Worm (Caenorhabditis elegans): ENCODE measurements around the gene mec-18.

The mec-18 gene

ce11 chrX:4279294-4279782, 5.3 kb upstream of the mec-18 start, which contains the start of the genes twk-28 and ets-9:
Gene twk-28 (minus strand): TSS chrX:4279344.
Gene ets-9 (plus strand): TSS chrX:4279703.
- TF ChIP-seq unc-62 (GFP tag; optimal IDR thresholded peaks at IDR 0.05) = no peak

- no peak for TF ChIP-seq unc-62 (GFP tag; optimal IDR thresholded peaks at IDR 0.05)
Measured at ce11 chrX:4273614-4274013, 402 bp downstream of the mec-18 start, which contains the start of gene C52B9.10. Gene C52B9.10 (plus strand): TSS chrX:4273914.

DNA sequence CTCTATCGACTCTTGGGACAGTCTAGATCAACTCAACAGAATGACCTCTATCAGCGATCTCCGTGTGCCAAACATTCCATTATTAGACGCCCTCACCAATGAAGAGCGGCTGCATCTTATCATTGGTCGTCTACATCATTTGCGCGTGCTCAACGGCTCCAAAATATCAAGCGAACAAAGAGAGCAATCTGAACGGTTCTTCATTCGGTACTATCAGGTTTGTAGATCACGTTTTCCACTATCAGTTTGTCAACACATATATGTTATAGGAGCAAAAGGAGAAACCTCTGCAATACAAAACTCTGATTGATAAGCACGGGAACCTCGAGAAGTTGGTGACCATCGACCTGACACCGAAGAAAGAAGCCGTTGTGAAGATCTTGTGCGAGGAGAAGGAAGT, 5.6 kb downstream of the mec-18 start:
- no peak for TF ChIP-seq unc-62 (GFP tag; optimal IDR thresholded peaks at IDR 0.05)

DNA sequence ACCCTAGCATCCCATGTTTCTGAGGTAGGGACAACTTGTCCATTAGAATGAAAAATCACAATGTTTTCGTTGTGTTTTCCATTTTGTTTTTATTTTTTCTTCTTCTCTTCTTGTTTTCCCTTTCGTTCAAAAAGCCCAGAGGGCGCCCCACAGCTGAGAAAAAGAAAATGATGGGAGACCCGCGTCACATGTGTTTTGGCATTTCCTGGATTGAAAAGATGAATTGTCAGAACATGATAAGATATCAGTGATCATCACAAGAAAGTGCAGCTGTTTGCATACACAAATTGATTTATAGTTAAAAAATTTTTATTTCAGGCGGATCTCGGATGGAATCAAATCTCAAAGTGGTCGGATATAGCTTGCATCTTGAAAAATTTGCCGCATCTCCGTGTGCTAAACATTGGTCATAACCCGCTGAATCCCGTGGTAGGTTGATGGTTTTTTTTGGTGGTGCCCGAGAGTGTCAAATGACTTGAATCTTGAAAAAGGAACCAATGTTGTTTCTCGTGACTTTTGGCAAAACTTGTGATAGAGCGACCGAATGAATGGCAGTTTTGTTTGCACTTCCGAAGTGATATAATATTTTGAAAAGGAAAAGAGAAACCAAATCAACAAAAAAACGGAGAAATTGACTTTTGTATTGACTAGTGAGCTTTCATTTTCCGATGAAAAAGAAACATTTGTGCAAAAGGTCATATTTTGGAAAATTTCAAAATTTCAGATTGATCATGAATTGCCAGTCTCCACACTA, 7.7 kb downstream of the mec-18 start:
- TF ChIP-seq unc-62 (GFP tag; optimal IDR thresholded peaks at IDR 0.05) = no peak

ce11 chrX:4265283-4265907, 8.6 kb downstream of the mec-18 start, which contains the start of gene coel-1:
Gene coel-1 (plus strand): TSS chrX:4265663.
- no peak for TF ChIP-seq unc-62 (GFP tag; optimal IDR thresholded peaks at IDR 0.05)

ce11 chrX:4263820-4264219, 10.2 kb downstream of the mec-18 start:
- no peak for TF ChIP-seq unc-62 (GFP tag; optimal IDR thresholded peaks at IDR 0.05)

DNA sequence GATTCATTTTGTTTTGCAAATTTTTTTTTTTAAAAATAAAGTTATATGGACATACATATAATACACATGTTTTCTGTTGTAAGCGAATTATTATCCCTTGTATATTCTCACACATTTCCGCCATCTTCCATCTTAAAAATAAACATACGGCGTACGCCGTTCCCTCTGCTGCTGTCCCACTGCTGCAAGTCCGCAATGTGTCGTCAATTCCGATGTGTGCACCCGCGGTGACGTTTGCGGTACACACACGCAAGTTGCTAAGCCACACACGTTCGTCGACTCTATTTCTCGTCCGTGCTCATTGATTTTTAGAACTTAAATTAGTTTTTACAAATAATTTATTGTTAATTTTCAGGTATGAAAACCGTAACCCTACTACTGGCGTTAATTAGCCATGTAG, 13.7 kb downstream of the mec-18 start, which contains the start of gene C52B9.4:
C52B9.4 (plus strand) TSS at position 356 of the 400 bp plus-strand sequence.
- TF ChIP-seq unc-62 (GFP tag; optimal IDR thresholded peaks at IDR 0.05) = no peak

DNA sequence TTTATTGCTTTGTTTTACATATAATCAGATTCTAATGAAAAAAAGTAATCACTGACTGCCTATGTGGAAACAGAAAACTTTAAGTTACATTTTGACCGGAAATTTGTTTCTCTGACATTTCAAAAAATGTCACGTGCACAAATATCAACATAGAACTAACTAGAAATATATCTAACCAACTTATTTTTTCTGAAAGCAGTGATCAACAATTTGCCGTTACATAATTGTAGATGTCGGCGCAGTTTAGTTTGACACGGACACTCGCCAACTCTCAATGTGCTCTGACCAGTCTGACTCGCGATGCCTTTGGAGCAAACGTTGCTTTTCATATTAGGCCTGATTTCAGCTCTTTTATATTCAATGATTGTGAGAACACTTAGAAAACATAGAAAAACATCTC, 17.3 kb downstream of the mec-18 start, which contains the start of gene srv-6:
srv-6 (plus strand) TSS at position 301 of the 400 bp plus-strand sequence.
- TF ChIP-seq unc-62 (GFP tag; optimal IDR thresholded peaks at IDR 0.05) = no peak

DNA sequence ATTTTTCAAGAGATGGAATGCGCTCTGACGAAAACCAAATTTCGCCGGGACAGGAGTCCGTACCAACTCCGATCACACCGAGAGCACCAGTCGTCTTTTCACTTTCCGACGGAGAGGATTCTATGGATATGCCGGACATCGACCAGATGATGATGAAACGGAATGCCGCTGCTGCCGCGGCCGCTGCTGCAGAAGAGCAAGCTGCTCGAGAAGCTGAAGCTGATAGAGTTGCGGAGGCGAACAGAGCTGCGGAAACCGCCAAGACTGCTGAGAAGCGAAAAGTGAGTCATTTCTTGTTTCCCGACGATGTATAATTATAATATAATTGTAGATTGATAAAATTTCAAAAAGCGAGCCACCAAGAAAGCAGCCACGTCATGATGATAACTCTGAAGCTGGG, 18.6 kb downstream of the mec-18 start:
- no peak for TF ChIP-seq unc-62 (GFP tag; optimal IDR thresholded peaks at IDR 0.05)

DNA sequence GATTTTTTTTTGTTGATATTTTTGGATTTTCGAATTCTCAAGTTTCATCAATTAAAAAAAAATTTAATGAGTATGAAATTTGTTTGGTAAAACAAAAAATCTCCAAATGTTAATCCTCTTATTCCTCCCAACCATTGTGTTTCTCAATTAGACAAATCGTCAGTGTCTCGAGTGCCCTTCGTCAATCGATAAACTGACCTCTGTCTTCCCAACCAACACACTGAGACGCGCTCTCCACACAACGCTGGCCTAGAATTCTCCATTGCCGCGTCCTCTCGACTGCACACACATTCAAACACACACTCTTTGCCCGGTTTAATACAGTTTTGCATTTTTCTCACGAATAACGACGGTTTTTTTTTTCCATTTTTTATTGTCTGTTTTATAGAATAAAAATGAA, 19.2 kb downstream of the mec-18 start, which contains the start of gene taf-11.1:
taf-11.1 (plus strand) TSS at position 389 of the 400 bp plus-strand sequence.
- no peak for TF ChIP-seq unc-62 (GFP tag; optimal IDR thresholded peaks at IDR 0.05)

DNA sequence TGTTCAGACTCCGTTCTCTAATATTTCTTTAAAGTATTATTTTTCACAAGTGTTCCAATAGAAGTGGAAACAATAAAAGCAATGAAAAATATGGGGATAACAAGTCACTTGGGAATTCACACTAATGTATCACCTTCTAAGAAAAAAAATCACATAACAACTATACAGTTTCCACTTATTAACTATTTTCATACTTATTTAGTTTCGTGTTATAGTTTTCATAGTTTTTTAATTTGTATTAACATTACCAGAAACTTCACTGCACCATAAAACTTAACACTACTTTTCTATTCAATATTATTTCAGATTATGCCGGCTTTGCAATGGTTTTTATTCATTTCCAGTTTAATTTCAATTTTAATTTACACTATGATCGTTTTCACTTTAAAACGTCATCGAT, 22.0 kb downstream of the mec-18 start, which contains the start of gene srv-5:
srv-5 (plus strand) TSS at position 301 of the 400 bp plus-strand sequence.
- no peak for TF ChIP-seq unc-62 (GFP tag; optimal IDR thresholded peaks at IDR 0.05)

DNA sequence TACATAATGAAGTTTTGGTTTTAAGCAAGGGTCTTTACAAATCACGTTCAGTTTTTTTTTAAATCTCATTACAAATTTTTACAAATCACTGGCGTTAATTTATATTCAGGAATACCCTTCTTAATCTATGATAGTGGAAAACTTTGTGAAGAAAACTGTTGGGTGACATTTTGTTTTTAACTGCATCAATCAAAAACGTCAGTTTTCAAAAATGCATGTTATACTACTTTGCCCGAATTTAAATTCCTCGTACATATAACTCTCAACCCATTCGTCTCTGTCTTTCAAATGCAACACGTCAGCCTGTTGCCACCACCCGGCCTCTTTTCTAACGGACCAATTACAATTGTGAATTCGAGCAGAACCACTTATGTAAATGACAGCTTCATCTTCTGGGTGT, 25.1 kb downstream of the mec-18 start, which contains the start of gene hlh-13:
hlh-13 (plus strand) TSS at position 301 of the 400 bp plus-strand sequence.
- TF ChIP-seq unc-62 (GFP tag; optimal IDR thresholded peaks at IDR 0.05) = no peak

DNA sequence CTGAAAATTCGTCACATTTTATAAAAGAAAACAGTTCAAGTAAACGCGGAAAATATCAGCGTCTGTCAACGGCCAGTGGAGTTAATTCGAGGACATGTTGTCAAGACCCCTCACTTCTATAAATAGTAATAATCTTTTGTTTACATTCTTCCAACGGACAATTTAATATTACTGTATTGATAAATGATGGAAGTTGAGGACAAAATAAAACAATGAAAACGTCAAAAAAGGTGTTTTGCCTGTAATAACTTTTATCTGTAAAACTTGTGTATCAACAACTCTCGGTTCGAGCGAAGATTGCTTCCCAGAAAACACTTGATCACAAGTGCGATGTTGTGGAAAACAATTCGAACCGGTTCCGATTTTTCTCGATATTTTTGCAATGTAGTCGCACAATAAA, 25.6 kb downstream of the mec-18 start:
- TF ChIP-seq unc-62 (GFP tag; optimal IDR thresholded peaks at IDR 0.05) = no peak

DNA sequence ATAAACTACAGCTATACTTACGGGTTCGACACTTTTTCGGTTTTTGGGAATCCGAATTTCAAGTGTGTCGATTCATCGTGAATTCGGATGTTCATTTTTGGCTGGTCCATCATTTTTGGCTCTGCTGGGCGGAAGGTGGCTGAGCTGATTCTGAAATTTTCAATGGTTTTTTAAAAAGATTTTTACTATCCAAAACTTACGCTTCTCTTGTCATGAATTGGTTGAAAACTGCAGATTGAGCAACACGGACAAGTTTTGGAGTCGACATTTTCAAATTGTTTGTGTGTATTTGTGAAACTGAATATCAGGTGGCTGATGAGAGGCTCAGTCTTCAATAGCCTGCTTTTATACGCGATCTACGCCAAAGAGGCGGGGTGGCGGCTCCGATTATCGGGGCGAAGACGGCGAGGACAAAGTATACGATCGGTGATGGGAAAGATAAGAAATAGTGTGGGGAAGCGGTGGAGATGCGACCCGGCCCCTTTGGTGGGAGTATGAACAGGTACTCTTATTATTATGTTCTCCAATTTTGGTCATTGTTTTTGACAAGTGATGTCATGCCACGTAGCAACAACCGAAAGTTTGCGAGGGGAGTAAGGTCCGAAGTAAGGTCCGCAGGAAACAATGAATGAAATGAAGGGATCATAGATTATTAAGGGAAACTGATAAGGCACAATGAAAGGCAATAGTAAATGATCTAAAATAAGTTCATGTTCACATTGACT, 27.0 kb downstream of the mec-18 start, which contains the start of gene F48D6.4:
F48D6.4 (minus strand) TSS at position 346 of the 725 bp plus-strand sequence.
- TF ChIP-seq unc-62 (GFP tag; optimal IDR thresholded peaks at IDR 0.05) = no peak

DNA sequence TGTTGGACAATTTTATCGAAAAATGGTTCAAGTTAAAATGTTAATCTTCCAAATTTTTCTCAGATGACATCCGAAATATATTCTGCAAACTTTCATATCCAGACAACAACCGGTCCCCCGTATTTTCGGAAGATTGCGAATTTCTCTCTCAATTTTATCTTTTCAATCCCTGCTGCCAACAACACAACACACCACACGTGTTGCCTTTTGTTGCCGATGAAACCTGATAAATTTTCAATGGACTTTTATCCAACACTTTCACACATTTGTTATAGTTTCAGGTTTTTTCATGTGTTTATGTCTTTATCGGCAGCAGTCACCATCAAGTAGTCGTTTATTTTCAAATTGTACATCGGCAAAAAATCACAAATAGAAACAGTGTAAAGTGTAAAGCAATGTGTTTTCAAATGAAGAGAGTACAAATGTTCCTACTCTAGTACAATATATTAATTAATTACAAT, 27.7 kb downstream of the mec-18 start:
- TF ChIP-seq unc-62 (GFP tag; optimal IDR thresholded peaks at IDR 0.05) = no peak

DNA sequence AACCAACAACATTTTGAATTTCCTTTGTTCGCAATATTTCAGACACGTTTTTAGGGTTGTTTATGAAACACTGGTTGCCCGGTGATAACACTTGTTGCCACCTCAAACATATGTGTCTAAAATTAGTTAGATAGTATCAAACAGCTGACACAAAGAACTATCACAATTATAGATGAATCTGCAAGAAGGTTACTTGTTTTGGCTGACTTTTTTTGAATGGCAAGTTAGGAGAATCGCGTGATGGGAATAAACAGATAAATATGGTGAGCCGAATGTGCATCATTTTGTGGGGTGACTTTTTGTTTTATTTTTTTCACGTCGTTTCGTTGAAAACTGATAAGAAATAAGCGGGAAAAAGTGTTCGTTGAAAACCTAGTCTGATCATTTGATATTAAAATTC, 28.9 kb downstream of the mec-18 start:
- no peak for TF ChIP-seq unc-62 (GFP tag; optimal IDR thresholded peaks at IDR 0.05)
